Fruit fly (Drosophila melanogaster): ENCODE data around the gene CG34112.

DNA sequence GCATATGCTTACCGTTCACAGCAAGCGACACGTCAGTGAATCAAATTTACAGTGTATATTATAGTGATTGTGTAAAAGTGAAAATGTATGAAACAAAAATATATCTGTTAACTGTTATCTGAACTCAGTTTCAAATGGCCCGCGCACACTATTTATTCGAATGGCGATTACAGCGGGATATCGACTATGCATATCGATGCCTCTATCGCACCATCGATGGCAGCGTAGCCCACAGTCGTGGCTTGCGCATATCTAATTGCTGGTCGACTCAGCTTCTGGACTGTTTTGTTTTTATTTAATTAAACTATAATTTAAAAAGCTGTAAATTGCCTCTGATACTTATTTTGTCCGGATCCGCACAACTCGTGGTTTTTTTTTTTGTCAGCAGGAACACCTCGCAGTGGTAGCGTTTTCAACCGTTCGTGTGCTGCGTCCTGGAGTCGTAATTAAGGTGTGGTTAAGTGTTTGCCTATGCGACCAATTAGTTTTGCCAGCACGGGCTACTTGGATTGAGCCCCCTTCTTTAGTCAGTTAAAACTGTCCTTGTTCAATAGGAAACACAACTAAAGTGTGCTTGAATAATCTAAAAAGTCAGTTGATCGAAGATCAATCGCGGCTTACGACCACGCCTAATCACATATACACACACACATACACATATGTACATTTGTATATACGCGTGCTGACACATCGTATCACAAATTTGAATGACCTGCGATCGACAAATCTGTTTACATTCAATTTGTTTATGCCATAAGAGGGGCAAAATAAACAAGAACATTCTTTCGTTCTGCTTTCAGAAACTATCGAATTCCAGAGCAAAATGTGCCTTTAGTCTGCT is 12.8 kb downstream of the CG34112 start, which contains the start of gene Cont:
- TF ChIP-seq ftz-f1 (GFP tag; optimal IDR thresholded peaks at IDR 0.05) (no peak), CG5245 (GFP tag; optimal IDR thresholded peaks at IDR 0.05) (no peak), Dip2 (GFP tag; IDR thresholded peaks at IDR 0.05) (no peak)
